Worm (Caenorhabditis elegans) whole organism, midembryonic: ENCODE measurements around the gene hut-1.

ENCODE experiments used
- T22C8.4 ChIP-seq: fragments of 200-800 bp; sonication (Bioruptor generic); IDR thresholded peaks from 2 replicates; pipeline ENCODE4 v1.3.6; 2022; ENCODE audit warnings: missing genetic modification characterization, missing compliant biosample characterization
- cog-1 ChIP-seq: sonication (generic microtip); optimal IDR thresholded peaks from 2 replicates; lab custom pipeline; 2016; ENCODE audit warnings: missing genetic modification characterization, missing compliant biosample characterization
- flt-1 ChIP-seq: fragments of 200-800 bp; sonication (Bioruptor generic); IDR thresholded peaks from 2 replicates; pipeline ENCODE4 v1.3.6; 2022; ENCODE audit warnings: missing genetic modification characterization, missing compliant biosample characterization
- klf-2 ChIP-seq: fragments of 200-800 bp; sonication (Bioruptor generic); conservative IDR thresholded peaks from 2 replicates; pipeline ENCODE4 v1.3.6; 2022; ENCODE audit warnings: missing genetic modification reagents, missing genetic modification characterization, missing compliant biosample characterization
- med-1 ChIP-seq: sonication (generic microtip); optimal IDR thresholded peaks from 2 replicates; lab custom pipeline; 2017; ENCODE audit warnings: missing genetic modification characterization, mild to moderate bottlenecking, missing compliant biosample characterization, antibody characterized with exemption, missing genetic modification reagents; ENCODE audit not compliant: insufficient read depth
- ref-1 ChIP-seq: fragments of 200-800 bp; sonication (Bioruptor generic); conservative IDR thresholded peaks from 2 replicates; pipeline ENCODE4 v1.3.6; 2022; ENCODE audit warnings: missing genetic modification reagents, missing genetic modification characterization, missing compliant biosample characterization
- tab-1 ChIP-seq: fragments of 200-800 bp; sonication (Bioruptor generic); IDR thresholded peaks from 2 replicates; pipeline ENCODE4 v1.3.6; 2022; ENCODE audit warnings: missing genetic modification characterization, missing compliant biosample characterization
- ztf-23 ChIP-seq: fragments of 200-800 bp; sonication (Bioruptor generic); IDR thresholded peaks from 2 replicates; pipeline ENCODE4 v1.3.6; 2022; ENCODE audit warnings: missing genetic modification reagents, missing genetic modification characterization, missing compliant biosample characterization
- ztf-29 ChIP-seq: fragments of 200-800 bp; sonication (Bioruptor generic); IDR thresholded peaks from 2 replicates; pipeline ENCODE4 v1.3.6; 2022; ENCODE audit warnings: missing genetic modification reagents, missing genetic modification characterization, missing compliant biosample characterization

Gene hut-1

ce11 chrIII:12743515-12743914 lies 32.2 kb downstream of the hut-1 start:
- TF ChIP-seq ref-1 (no peak), med-1 (GFP tag; lab: Kevin White, UChicago) (no peak), tab-1 (GFP tag; lab: Robert Waterston, UW) (no peak), cog-1 (no peak), ztf-29 (GFP tag; lab: Robert Waterston, UW) (no peak), klf-2 (no peak), T22C8.4 (no peak), flt-1 (GFP tag; lab: Robert Waterston, UW) (no peak), ztf-23 (no peak)

- no peak for TF ChIP-seq ztf-29 (GFP tag; lab: Robert Waterston, UW)
- no peak for TF ChIP-seq cog-1
- no peak for TF ChIP-seq ztf-23
- no peak for TF ChIP-seq tab-1 (GFP tag; lab: Robert Waterston, UW)
- no peak for TF ChIP-seq ref-1
- no peak for TF ChIP-seq klf-2
- no peak for TF ChIP-seq flt-1 (GFP tag; lab: Robert Waterston, UW)
- TF ChIP-seq med-1 (GFP tag; lab: Kevin White, UChicago): no peak
- TF ChIP-seq T22C8.4: no peak
Measured at ce11 chrIII:12746369-12746855, 35.1 kb downstream of the hut-1 start, which contains the start of gene Y111B2A.21. Gene Y111B2A.21 (plus strand): TSS chrIII:12746419.

- TF ChIP-seq ref-1 (no peak), tab-1 (GFP tag; lab: Robert Waterston, UW) (no peak), klf-2 (no peak), ztf-23 (no peak), cog-1 (no peak), med-1 (GFP tag; lab: Kevin White, UChicago) (no peak), T22C8.4 (no peak), flt-1 (GFP tag; lab: Robert Waterston, UW) (no peak), ztf-29 (GFP tag; lab: Robert Waterston, UW) (no peak)
Measured at ce11 chrIII:12750831-12751230, 39.5 kb downstream of the hut-1 start, which contains the start of the genes irld-60 and irld-20. Gene irld-60 (minus strand): TSS chrIII:12750931. Gene irld-20 (plus strand): TSS chrIII:12751109.

ce11 chrIII:12755048-12755447 lies 43.7 kb downstream of the hut-1 start, which contains the start of gene srw-10:
Gene srw-10 (plus strand): TSS chrIII:12755348.
- TF ChIP-seq cog-1 (no peak), klf-2 (no peak), T22C8.4 (no peak), ref-1 (no peak), tab-1 (GFP tag; lab: Robert Waterston, UW) (no peak), ztf-29 (GFP tag; lab: Robert Waterston, UW) (no peak), ztf-23 (no peak), med-1 (GFP tag; lab: Kevin White, UChicago) (no peak)

- TF ChIP-seq tab-1 (GFP tag; lab: Robert Waterston, UW): no peak
- no peak for TF ChIP-seq cog-1
- TF ChIP-seq ztf-29 (GFP tag; lab: Robert Waterston, UW): no peak
- TF ChIP-seq ztf-23: no peak
- no peak for TF ChIP-seq flt-1 (GFP tag; lab: Robert Waterston, UW)
- TF ChIP-seq klf-2: no peak
- TF ChIP-seq ref-1: no peak
- TF ChIP-seq T22C8.4: no peak
- no peak for TF ChIP-seq med-1 (GFP tag; lab: Kevin White, UChicago)
Measured at ce11 chrIII:12757367-12757766, 46.0 kb downstream of the hut-1 start, which contains the start of gene srw-9. Gene srw-9 (plus strand): TSS chrIII:12757667.
